Worm (Caenorhabditis elegans) whole organism, L4 larva: ENCODE data around the gene T13C2.3.

Experiments
- F37D6.2 ChIP-seq: sonication (generic microtip); optimal IDR thresholded peaks from 2 replicates; lab custom pipeline; 2016; ENCODE audit warnings: mild to moderate bottlenecking, missing genetic modification characterization, missing compliant biosample characterization
- R02D3.7 ChIP-seq: fragments of 150-350 bp; sonication (generic microtip); optimal IDR thresholded peaks from 3 replicates; lab custom pipeline; 2014; ENCODE audit warnings: missing biosample characterization, missing genetic modification characterization
- T20F7.1 ChIP-seq: fragments of 200-800 bp; sonication (Bioruptor generic); optimal IDR thresholded peaks from 2 replicates; lab custom pipeline; 2018; ENCODE audit warnings: mild to moderate bottlenecking, missing genetic modification characterization, missing compliant biosample characterization
- Y105C5A.15 ChIP-seq: fragments of 200-800 bp; sonication (Bioruptor generic); IDR thresholded peaks from 2 replicates; pipeline ENCODE4 v1.3.6; 2022; ENCODE audit warnings: missing genetic modification characterization, missing compliant biosample characterization
- aha-1 ChIP-seq: fragments of 150-350 bp; peaks from one replicate; lab custom pipeline; 2014; ENCODE audit warnings: missing biosample characterization, missing genetic modification characterization
- attf-4 ChIP-seq: sonication (generic microtip); optimal IDR thresholded peaks from 3 replicates; lab custom pipeline; 2017; ENCODE audit warnings: missing biosample characterization, missing genetic modification characterization
- ceh-20 ChIP-seq: fragments of 200-800 bp; sonication (Bioruptor generic); IDR thresholded peaks from 2 replicates; pipeline ENCODE4 v1.3.6; 2022; ENCODE audit warnings: missing genetic modification reagents, missing genetic modification characterization, missing compliant biosample characterization
- ceh-32 ChIP-seq: sonication (generic microtip); optimal IDR thresholded peaks from 2 replicates; lab custom pipeline; 2016; ENCODE audit warnings: mild to moderate bottlenecking, missing genetic modification characterization, missing compliant biosample characterization; ENCODE audit not compliant: poor library complexity
- ceh-62 ChIP-seq: sonication (generic microtip); optimal IDR thresholded peaks from 2 replicates; lab custom pipeline; 2017; ENCODE audit warnings: missing biosample characterization, missing genetic modification characterization
- ctbp-1 ChIP-seq: fragments of 200-800 bp; sonication (Bioruptor generic); IDR thresholded peaks from 2 replicates; pipeline ENCODE4 v1.3.6; 2022; ENCODE audit warnings: missing genetic modification reagents, missing genetic modification characterization, missing compliant biosample characterization
- daf-12 ChIP-seq: fragments of 150-350 bp; optimal IDR thresholded peaks from 2 replicates; lab custom pipeline; 2014; ENCODE audit warnings: missing biosample characterization, missing genetic modification reagents, missing genetic modification characterization
- daf-16 ChIP-seq, 3 experiments: sonication (generic microtip); optimal IDR thresholded peaks; 2 replicates each; lab custom pipeline; 2016 to 2017; ENCODE audit warnings: missing genetic modification characterization in 3 of 3, missing genetic modification reagents in 3 of 3, mild to moderate bottlenecking in 2 of 3, missing compliant biosample characterization in 2 of 3, missing biosample characterization in 1 of 3, moderate library complexity in 1 of 3
- daf-8 ChIP-seq: fragments of 200-800 bp; sonication (Bioruptor generic); IDR thresholded peaks from 2 replicates; pipeline ENCODE4 v1.3.6; 2022; ENCODE audit warnings: missing genetic modification characterization, missing compliant biosample characterization
- dmd-6 ChIP-seq: fragments of 200-800 bp; sonication (Bioruptor generic); IDR thresholded peaks from 2 replicates; pipeline ENCODE4 v1.3.6; 2022; ENCODE audit warnings: missing genetic modification reagents, missing genetic modification characterization, missing compliant biosample characterization
- dmd-9 ChIP-seq: fragments of 200-800 bp; sonication (Bioruptor generic); IDR thresholded peaks from 2 replicates; pipeline ENCODE4 v1.3.6; 2022; ENCODE audit warnings: missing genetic modification reagents, missing genetic modification characterization, missing compliant biosample characterization
- dve-1 ChIP-seq: sonication (generic microtip); optimal IDR thresholded peaks from 2 replicates; lab custom pipeline; 2017; ENCODE audit warnings: antibody characterized with exemption, mild to moderate bottlenecking, missing genetic modification characterization, missing compliant biosample characterization; ENCODE audit not compliant: insufficient read depth
- egl-43 ChIP-seq: fragments of 200-800 bp; sonication (Bioruptor generic); IDR thresholded peaks from 2 replicates; pipeline ENCODE4 v1.3.6; 2022; ENCODE audit warnings: missing genetic modification reagents, missing genetic modification characterization, missing compliant biosample characterization
- fkh-10 ChIP-seq: fragments of 150-350 bp; optimal IDR thresholded peaks from 2 replicates; lab custom pipeline; 2014; ENCODE audit warnings: missing biosample characterization, missing genetic modification reagents, missing genetic modification characterization
- fos-1 ChIP-seq: fragments of 150-350 bp; optimal IDR thresholded peaks from 2 replicates; lab custom pipeline; 2014; ENCODE audit warnings: missing biosample characterization, missing genetic modification characterization
- hif-1 ChIP-seq, 2 experiments: sonication (generic microtip); optimal IDR thresholded peaks; 2 replicates each; lab custom pipeline; 2016 to 2017; ENCODE audit warnings: missing compliant biosample characterization in 2 of 2, missing genetic modification characterization in 2 of 2, missing genetic modification reagents in 2 of 2, missing genotype in 2 of 2, mild to moderate bottlenecking in 1 of 2
- hlh-11 ChIP-seq: fragments of 200-800 bp; sonication (Bioruptor generic); optimal IDR thresholded peaks from 2 replicates; lab custom pipeline; 2018; ENCODE audit warnings: mild to moderate bottlenecking, missing genetic modification characterization, missing compliant biosample characterization
- hlh-30 ChIP-seq: sonication (generic microtip); optimal IDR thresholded peaks from 2 replicates; lab custom pipeline; 2017; ENCODE audit warnings: antibody characterized with exemption, mild to moderate bottlenecking, missing genetic modification characterization, missing compliant biosample characterization; ENCODE audit not compliant: insufficient read depth
- hmg-1.1 ChIP-seq: fragments of 200-800 bp; sonication (Bioruptor generic); IDR thresholded peaks from 2 replicates; pipeline ENCODE4 v1.3.6; 2022; ENCODE audit warnings: missing genetic modification reagents, missing genetic modification characterization, missing compliant biosample characterization
- jun-1 ChIP-seq: fragments of 150-350 bp; optimal IDR thresholded peaks from 2 replicates; lab custom pipeline; 2014; ENCODE audit warnings: missing biosample characterization, missing genetic modification reagents, missing genetic modification characterization
- lim-7 ChIP-seq: fragments of 200-800 bp; sonication (Bioruptor generic); IDR thresholded peaks from 2 replicates; pipeline ENCODE4 v1.3.6; 2022; ENCODE audit warnings: missing genetic modification characterization, missing compliant biosample characterization
- lir-3 ChIP-seq: sonication (generic microtip); optimal IDR thresholded peaks from 2 replicates; lab custom pipeline; 2016; ENCODE audit warnings: mild to moderate bottlenecking, missing genetic modification characterization, missing compliant biosample characterization
- lsy-2 ChIP-seq, 2 experiments: fragments of 150-350 bp in 1 of 2; sonication (generic microtip) in 1 of 2; optimal IDR thresholded peaks; 2 replicates each; lab custom pipeline; 2014 to 2017; ENCODE audit warnings: missing biosample characterization in 2 of 2, missing genetic modification characterization in 2 of 2
- mdl-1 ChIP-seq, 2 experiments: fragments of 150-350 bp in 1 of 2; sonication (generic microtip) in 1 of 2; optimal IDR thresholded peaks; 2 replicates each; lab custom pipeline; 2014 to 2017; ENCODE audit warnings: missing biosample characterization in 2 of 2, missing genetic modification characterization in 2 of 2
- mep-1 ChIP-seq: fragments of 150-350 bp; sonication (generic microtip); optimal IDR thresholded peaks from 3 replicates; lab custom pipeline; 2014; ENCODE audit warnings: missing biosample characterization, missing genetic modification characterization
- mxl-3 ChIP-seq: fragments of 200-800 bp; sonication (Bioruptor generic); optimal IDR thresholded peaks from 2 replicates; lab custom pipeline; 2018; ENCODE audit warnings: mild to moderate bottlenecking, missing genetic modification characterization, missing compliant biosample characterization
- nhr-10 ChIP-seq: fragments of 150-350 bp; optimal IDR thresholded peaks from 2 replicates; lab custom pipeline; 2014; ENCODE audit warnings: missing biosample characterization, missing genetic modification characterization
- nhr-25 ChIP-seq: sonication (generic microtip); optimal IDR thresholded peaks from 2 replicates; lab custom pipeline; 2017; ENCODE audit warnings: missing genetic modification characterization, mild to moderate bottlenecking, missing compliant biosample characterization, antibody characterized with exemption, moderate library complexity, borderline replicate concordance; ENCODE audit not compliant: insufficient read depth
- nhr-28 ChIP-seq: fragments of 150-350 bp; optimal IDR thresholded peaks from 2 replicates; lab custom pipeline; 2014; ENCODE audit warnings: missing biosample characterization, missing genetic modification characterization
- nhr-41 ChIP-seq: fragments of 200-800 bp; sonication (Bioruptor generic); IDR thresholded peaks from 2 replicates; pipeline ENCODE4 v1.3.6; 2022; ENCODE audit warnings: missing genetic modification reagents, missing genetic modification characterization, missing compliant biosample characterization
- nhr-48 ChIP-seq: sonication (generic microtip); optimal IDR thresholded peaks from 2 replicates; lab custom pipeline; 2016; ENCODE audit warnings: mild to moderate bottlenecking, missing genetic modification characterization, missing compliant biosample characterization
- nhr-6 ChIP-seq: fragments of 150-350 bp; optimal IDR thresholded peaks from 2 replicates; lab custom pipeline; 2014; ENCODE audit warnings: missing biosample characterization, missing genetic modification characterization
- nhr-77 ChIP-seq: fragments of 150-350 bp; optimal IDR thresholded peaks from 2 replicates; lab custom pipeline; 2014; ENCODE audit warnings: missing biosample characterization, missing genetic modification characterization
- pha-4 ChIP-seq, 2 experiments: fragments of 150-350 bp in 1 of 2; fragments of 200-800 bp in 1 of 2; sonication (Bioruptor generic) in 1 of 2; IDR thresholded peaks in 1 of 2; optimal IDR thresholded peaks in 1 of 2; 2 replicates each; pipeline versions ENCODE4 v1.3.6 to Lab custom; 2014 to 2022; ENCODE audit warnings: missing genetic modification characterization in 2 of 2, missing genetic modification reagents in 2 of 2, missing biosample characterization in 1 of 2, missing compliant biosample characterization in 1 of 2
- pqm-1 ChIP-seq: sonication (generic microtip); optimal IDR thresholded peaks from 2 replicates; lab custom pipeline; 2017; ENCODE audit warnings: missing biosample characterization, missing genetic modification characterization
- rbr-2 ChIP-seq: sonication (generic microtip); optimal IDR thresholded peaks from 2 replicates; lab custom pipeline; 2016; ENCODE audit warnings: missing genotype, missing genetic modification characterization, missing compliant biosample characterization
- tag-97 ChIP-seq: fragments of 200-800 bp; sonication (Bioruptor generic); IDR thresholded peaks from 2 replicates; pipeline ENCODE4 v1.3.6; 2022; ENCODE audit warnings: missing genetic modification characterization, missing compliant biosample characterization
- tra-1 ChIP-seq: fragments of 200-800 bp; sonication (Bioruptor generic); IDR thresholded peaks from 2 replicates; pipeline ENCODE4 v1.3.6; 2022; ENCODE audit warnings: missing genetic modification reagents, missing genetic modification characterization, missing compliant biosample characterization
- unc-62 ChIP-seq, 3 experiments: fragments of 150-350 bp in 1 of 3; sonication (generic microtip); optimal IDR thresholded peaks in 2 of 3; peaks in 1 of 3; 1 replicate in 1 of 3; 2 replicates in 2 of 3; lab custom pipeline; 2014 to 2017; ENCODE audit warnings: missing biosample characterization in 3 of 3, missing genetic modification characterization in 3 of 3, missing genetic modification reagents in 3 of 3, missing genotype in 1 of 3
- zag-1 ChIP-seq: fragments of 150-350 bp; optimal IDR thresholded peaks from 2 replicates; lab custom pipeline; 2014; ENCODE audit warnings: missing biosample characterization, missing genetic modification characterization

T13C2.3 gene

ce11 chrII:6823233-6823632 is 34.2 kb downstream of the T13C2.3 start (continued):
- TF ChIP-seq jun-1 (tag; lab: Kevin White, UChicago), result no peak
- no peak for TF ChIP-seq attf-4 (tag; lab: Kevin White, UChicago)
- no peak for TF ChIP-seq Y105C5A.15 (GFP tag; lab: Robert Waterston, UW)
- no peak for TF ChIP-seq nhr-77 (tag; lab: Kevin White, UChicago)
- no peak for TF ChIP-seq dve-1 (tag; lab: Kevin White, UChicago)
- TF ChIP-seq, all 104 proteins: peak for 17

DNA sequence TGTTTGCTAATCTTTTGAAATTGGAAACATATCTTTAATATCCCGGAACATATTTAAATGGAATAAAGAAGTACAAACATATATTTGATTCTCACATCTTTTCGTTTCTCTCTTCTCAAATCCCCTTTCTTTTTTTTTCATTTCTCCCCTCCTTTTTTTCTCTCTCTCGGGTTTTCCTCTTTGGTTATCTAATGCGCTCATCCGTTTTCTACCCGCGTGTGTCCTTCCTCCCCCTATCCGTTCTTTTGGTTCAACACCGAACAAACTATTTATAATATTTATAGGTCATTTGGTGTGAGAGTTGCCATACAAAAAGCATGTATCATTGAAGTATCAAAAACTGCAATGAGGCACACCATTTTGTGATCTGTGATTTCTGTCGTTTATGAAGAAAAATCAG is 34.9 kb downstream of the T13C2.3 start:
- TF ChIP-seq R02D3.7 (tag; lab: Kevin White, UChicago), result no peak
- TF ChIP-seq mdl-1 (tag; optimal IDR thresholded peaks at IDR 0.05; lab: Kevin White, UChicago), result peak; percentile 25 to 63
- no peak for TF ChIP-seq tag-97 (GFP tag; lab: Robert Waterston, UW)
- TF ChIP-seq hif-1 (tag; optimal IDR thresholded peaks at IDR 0.05; lab: Kevin White, UChicago), result peak in 1 of 2 experiments; percentile 14
- TF ChIP-seq rbr-2 (tag; lab: Kevin White, UChicago), result no peak
- TF ChIP-seq lir-3 (tag; lab: Kevin White, UChicago), result no peak
- no peak for TF ChIP-seq egl-43 (GFP tag; lab: Robert Waterston, UW)
- peak; percentile 51 for TF ChIP-seq nhr-28 (tag; lab: Kevin White, UChicago)
- TF ChIP-seq nhr-25 (tag; lab: Kevin White, UChicago), result peak; percentile 54
- peak; percentile 23 for TF ChIP-seq nhr-48 (tag; lab: Kevin White, UChicago)
- no peak for TF ChIP-seq fkh-10 (GFP tag; lab: Kevin White, UChicago)
- TF ChIP-seq pha-4 (GFP tag; IDR thresholded peaks at IDR 0.05; lab: Robert Waterston, UW), result no peak
- no peak for TF ChIP-seq pha-4 (tag; optimal IDR thresholded peaks at IDR 0.05; lab: Kevin White, UChicago)
- TF ChIP-seq aha-1 (tag; lab: Kevin White, UChicago), result peak; percentile 21
- no peak for TF ChIP-seq nhr-41 (GFP tag; lab: Robert Waterston, UW)
- TF ChIP-seq mep-1, result peak; percentile 71
- TF ChIP-seq ceh-62 (tag; lab: Kevin White, UChicago), result no peak
- peak; percentile 38 for TF ChIP-seq hlh-11 (tag; lab: Kevin White, UChicago)
- peak; percentile 53 for TF ChIP-seq dmd-6 (GFP tag; lab: Robert Waterston, UW)
- peak; percentile 77 for TF ChIP-seq ctbp-1 (GFP tag; lab: Robert Waterston, UW)
- TF ChIP-seq ceh-32, result no peak
- no peak for TF ChIP-seq fos-1
- no peak for TF ChIP-seq lim-7 (GFP tag; lab: Robert Waterston, UW)
- TF ChIP-seq tra-1 (GFP tag; lab: Robert Waterston, UW), result 0 out of 2 replicates have a peak, but pooled peaks have one; percentile 49
- TF ChIP-seq lsy-2 (tag; optimal IDR thresholded peaks at IDR 0.05; lab: Kevin White, UChicago), result peak in 1 of 2 experiments; percentile 67
- no peak for TF ChIP-seq daf-12
- peak; percentile 19 for TF ChIP-seq F37D6.2 (tag; lab: Kevin White, UChicago)
- peak; percentile 5 for TF ChIP-seq hlh-30 (tag; lab: Kevin White, UChicago)

DNA sequence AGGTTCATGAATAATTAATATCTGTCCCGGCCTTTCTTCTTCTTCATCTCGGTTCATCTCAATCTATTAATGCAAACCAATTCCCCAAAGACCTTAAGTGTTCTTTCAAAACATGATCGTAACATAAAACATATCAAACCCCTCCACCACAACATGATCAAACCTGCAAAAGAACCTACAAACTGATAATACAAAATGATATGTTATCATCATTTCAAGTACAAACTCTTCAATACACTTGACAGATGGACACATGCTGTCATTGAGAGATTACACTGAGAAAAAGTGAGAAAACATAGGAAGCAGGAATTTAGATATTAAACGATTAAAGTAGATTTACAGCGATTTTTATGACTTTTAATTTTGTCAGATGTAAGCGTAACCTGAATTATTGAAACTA is 35.5 kb downstream of the T13C2.3 start:
- TF ChIP-seq dve-1 (tag; lab: Kevin White, UChicago), result peak; percentile 58
- TF ChIP-seq zag-1 (tag; lab: Kevin White, UChicago), result no peak
- TF ChIP-seq hlh-11 (tag; lab: Kevin White, UChicago), result peak; percentile 73
- peak; percentile 35; the same call in 1 of the 2 replicates for TF ChIP-seq ceh-20 (GFP tag; lab: Robert Waterston, UW)
- TF ChIP-seq nhr-28 (tag; lab: Kevin White, UChicago), result peak; percentile 96
- no peak for TF ChIP-seq hmg-1.1 (GFP tag; lab: Robert Waterston, UW)
- no peak for TF ChIP-seq dmd-9 (GFP tag; lab: Robert Waterston, UW)
- TF ChIP-seq mxl-3, result peak; percentile 61
- TF ChIP-seq hlh-30 (tag; lab: Kevin White, UChicago), result peak; percentile 41
- peak; percentile 65 for TF ChIP-seq tra-1 (GFP tag; lab: Robert Waterston, UW)
- TF ChIP-seq pqm-1, result peak; percentile 93
- TF ChIP-seq dmd-6 (GFP tag; lab: Robert Waterston, UW), result peak; percentile 92
- no peak for TF ChIP-seq nhr-25 (tag; lab: Kevin White, UChicago)
- peak; percentile 18 for TF ChIP-seq nhr-6 (tag; lab: Kevin White, UChicago)
- peak in 1 of 2 experiments; percentile 57 for TF ChIP-seq mdl-1 (tag; optimal IDR thresholded peaks at IDR 0.05; lab: Kevin White, UChicago)
- peak; percentile 92 for TF ChIP-seq aha-1 (tag; lab: Kevin White, UChicago)
- peak; percentile 51 for TF ChIP-seq nhr-77 (tag; lab: Kevin White, UChicago)
- TF ChIP-seq unc-62 (GFP tag; optimal IDR thresholded peaks at IDR 0.05 in 1 of 2; lab: Kevin White, UChicago), result peak in 1 of 2 experiments; percentile 90
- TF ChIP-seq unc-62 (tag; optimal IDR thresholded peaks at IDR 0.05; lab: Kevin White, UChicago), result no peak
- peak; percentile 8 for TF ChIP-seq T20F7.1 (GFP tag; lab: Kevin White, UChicago)
- TF ChIP-seq daf-16 (GFP tag; optimal IDR thresholded peaks at IDR 0.05; lab: Kevin White, UChicago), result no peak
- TF ChIP-seq daf-16 (tag; optimal IDR thresholded peaks at IDR 0.05; lab: Kevin White, UChicago), result peak; percentile 45
- TF ChIP-seq nhr-10, result no peak
- no peak for TF ChIP-seq daf-8 (GFP tag; lab: Robert Waterston, UW)
